Fruit fly (Drosophila melanogaster): ENCODE data around the gene ovm.

DNA sequence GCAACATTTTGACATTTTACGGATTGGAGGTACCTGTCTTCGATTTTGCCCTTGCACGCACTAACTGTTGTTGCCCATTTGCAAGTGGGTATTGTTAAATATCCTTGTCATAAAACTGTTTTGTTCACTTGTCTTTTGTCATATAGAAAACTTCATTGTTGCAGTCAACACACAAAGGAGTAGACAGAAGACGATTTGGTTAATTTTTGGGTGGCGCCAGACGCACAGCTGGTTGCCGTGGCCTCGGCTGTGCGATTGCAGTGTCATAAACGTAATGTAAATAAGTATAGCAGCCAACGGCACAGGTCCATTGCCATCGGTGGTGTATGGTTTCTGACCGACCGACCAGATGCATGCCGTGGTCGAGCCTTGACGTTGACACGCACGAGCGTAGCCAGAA, 49.5 kb downstream of the ovm start:
- no peak for TF ChIP-seq CTCF (optimal IDR thresholded peaks at IDR 0.05)
- no peak for TF ChIP-seq CG8478 (optimal IDR thresholded peaks at IDR 0.05)

All from S2 (cell line).